Worm (Caenorhabditis elegans) whole organism, early embryonic: Measurements from ENCODE around the gene F56B3.11.

Experiments
- B0310.2 ChIP-seq: sonication (generic microtip); optimal IDR thresholded peaks from 2 replicates; lab custom pipeline; 2016; ENCODE audit warnings: mild to moderate bottlenecking, missing genetic modification characterization, missing compliant biosample characterization
- aly-1 ChIP-seq: sonication (generic microtip); optimal IDR thresholded peaks from 2 replicates; lab custom pipeline; 2016; ENCODE audit warnings: missing genetic modification characterization, missing compliant biosample characterization
- ama-1 ChIP-seq: fragments of 150-350 bp; optimal IDR thresholded peaks from 2 replicates; lab custom pipeline; 2014
- hmbx-1 ChIP-seq: sonication (generic microtip); optimal IDR thresholded peaks from 2 replicates; lab custom pipeline; 2016; ENCODE audit warnings: mild to moderate bottlenecking, missing genetic modification characterization, missing compliant biosample characterization
- tbx-37 ChIP-seq: fragments of 200-800 bp; sonication (Bioruptor generic); conservative IDR thresholded peaks from 2 replicates; pipeline ENCODE4 v1.3.6; 2022; ENCODE audit warnings: missing genetic modification reagents, missing genetic modification characterization, missing compliant biosample characterization
- tra-4 ChIP-seq: sonication (generic microtip); optimal IDR thresholded peaks from 2 replicates; lab custom pipeline; 2017; ENCODE audit warnings: missing genetic modification characterization, missing compliant biosample characterization

DNA sequence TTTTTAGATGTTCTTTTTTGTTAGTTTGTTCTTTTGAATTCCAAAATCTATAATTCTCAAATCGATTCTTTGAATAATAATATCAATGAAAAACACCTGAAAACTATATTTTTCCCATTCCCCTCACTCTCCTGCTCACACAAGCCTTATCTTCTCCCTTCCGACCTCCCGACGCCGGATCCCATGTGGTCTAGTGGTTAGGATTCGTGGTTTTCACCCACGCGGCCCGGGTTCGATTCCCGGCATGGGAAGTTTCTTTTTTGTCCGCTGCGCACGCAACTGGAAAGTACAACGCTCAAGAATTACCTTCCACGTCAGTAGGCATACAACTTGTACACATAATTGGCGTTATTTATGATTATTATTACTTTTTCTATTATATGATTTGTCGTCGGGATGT lies 46.3 kb upstream of the F56B3.11 start:
- TF ChIP-seq tbx-37 (GFP tag; lab: Robert Waterston, UW), result peak; percentile 52; the same call in 1 of the 2 replicates
- peak; percentile 41 for TF ChIP-seq aly-1 (tag; lab: Kevin White, UChicago)
- no peak for TF ChIP-seq hmbx-1
- TF ChIP-seq tra-4 (tag; lab: Kevin White, UChicago), result no peak
- TF ChIP-seq ama-1 (lab: Kevin White, UChicago), result no peak
- peak; percentile 15 for TF ChIP-seq B0310.2 (tag; lab: Kevin White, UChicago)
